Fruit fly (Drosophila melanogaster) whole organism, embryonic: ENCODE results near the gene SPoCk.

Source experiments
- CG11560 ChIP-seq: fragments of 200-800 bp; sonication (Bioruptor generic); IDR thresholded peaks from 3 replicates; pipeline ENCODE4 v1.3.6; 2022; ENCODE audit warnings: missing biosample characterization, missing genetic modification characterization
- CG33557 ChIP-seq: fragments of 200-800 bp; sonication (Bioruptor generic); optimal IDR thresholded peaks from 2 replicates; lab custom pipeline; 2019; ENCODE audit warnings: missing biosample characterization, mild to moderate bottlenecking, missing genetic modification characterization, moderate library complexity
- CG6683 ChIP-seq: fragments of 200-800 bp; sonication (Bioruptor generic); optimal IDR thresholded peaks from 2 replicates; lab custom pipeline; 2017; ENCODE audit warnings: missing biosample characterization, mild to moderate bottlenecking, missing genetic modification characterization, missing genetic modification reagents
- CG9609 ChIP-seq: fragments of 200-800 bp; sonication (Bioruptor generic); optimal IDR thresholded peaks from 3 replicates; lab custom pipeline; 2016; ENCODE audit warnings: missing biosample characterization, missing genetic modification characterization
- Dfd ChIP-seq, 2 experiments: fragments of >200 bp; optimal IDR thresholded peaks; 2 replicates each; lab custom pipeline; 2017; ENCODE audit warnings: missing biosample characterization in 2 of 2, missing genetic modification characterization in 2 of 2
- Lpt ChIP-seq: fragments of >200 bp; optimal IDR thresholded peaks from 2 replicates; lab custom pipeline; 2018; ENCODE audit warnings: missing biosample characterization, missing genetic modification characterization
- Ptx1 ChIP-seq: fragments of 200-800 bp; sonication (Bioruptor generic); IDR thresholded peaks from 2 replicates; pipeline ENCODE4 v1.3.6; 2022; ENCODE audit warnings: missing biosample characterization, missing genetic modification characterization
- Ssrp ChIP-seq: fragments of 200-800 bp; sonication (Bioruptor generic); optimal IDR thresholded peaks from 2 replicates; lab custom pipeline; 2018; ENCODE audit warnings: missing biosample characterization, mild to moderate bottlenecking, missing genetic modification characterization, moderate library complexity
- ash1 ChIP-seq: fragments of 200-800 bp; sonication (Bioruptor generic); optimal IDR thresholded peaks from 2 replicates; lab custom pipeline; 2018; ENCODE audit warnings: missing biosample characterization, mild to moderate bottlenecking, missing genetic modification characterization
- bab2 ChIP-seq: fragments of 200-800 bp; sonication (Bioruptor generic); optimal IDR thresholded peaks from 2 replicates; lab custom pipeline; 2016; ENCODE audit warnings: missing biosample characterization, missing genetic modification characterization
- crp ChIP-seq, 2 experiments: fragments of 200-800 bp; sonication (Bioruptor generic); optimal IDR thresholded peaks; 2 replicates in 1 of 2; 3 replicates in 1 of 2; lab custom pipeline; 2017; ENCODE audit warnings: missing biosample characterization in 2 of 2, missing genetic modification characterization in 2 of 2, mild to moderate bottlenecking in 1 of 2, moderate library complexity in 1 of 2
- gsb-n ChIP-seq: fragments of 200-800 bp; sonication (Bioruptor generic); optimal IDR thresholded peaks from 3 replicates; lab custom pipeline; 2018; ENCODE audit warnings: missing biosample characterization, mild to moderate bottlenecking, missing genetic modification characterization

DNA sequence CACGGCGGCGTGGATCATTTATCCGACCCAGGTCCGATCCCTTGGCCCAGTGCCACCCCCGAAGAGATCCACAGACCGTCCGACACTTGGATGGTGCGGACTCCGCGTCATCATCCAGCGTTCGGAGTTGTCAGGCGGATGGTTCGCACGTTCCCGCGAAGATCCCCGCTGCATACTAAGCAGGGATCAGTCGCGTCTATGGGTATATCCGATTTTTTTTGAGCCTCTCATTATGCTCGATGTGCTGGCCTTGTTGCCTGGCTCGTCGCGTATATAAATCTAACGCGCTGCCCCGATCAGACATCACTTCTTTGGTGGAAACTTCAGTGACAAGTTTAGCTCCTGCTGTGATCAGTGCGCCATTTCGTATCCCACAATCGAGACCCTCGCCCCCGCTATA, 37.4 kb upstream of the SPoCk start, which contains the start of gene CG11370:
- TF ChIP-seq CG9609 (GFP tag; lab: Kevin White, UChicago) (no peak), Lpt (GFP tag; lab: Kevin White, UChicago) (no peak), bab2 (GFP tag; lab: Kevin White, UChicago) (no peak), Ssrp (tag; lab: Kevin White, UChicago) (no peak), gsb-n (tag; lab: Kevin White, UChicago) (no peak), CG11560 (tag; lab: Robert Waterston, UW) (no peak), Dfd (GFP tag; optimal IDR thresholded peaks at IDR 0.05; lab: Kevin White, UChicago) (no peak), CG6683 (GFP tag; lab: Kevin White, UChicago) (no peak), crp (GFP tag; optimal IDR thresholded peaks at IDR 0.05; lab: Kevin White, UChicago) (no peak), CG33557 (GFP tag; lab: Kevin White, UChicago) (no peak), ash1 (GFP tag; lab: Kevin White, UChicago) (no peak), Ptx1 (GFP tag; lab: Robert Waterston, UW) (no peak)
